Fruit fly (Drosophila melanogaster): ENCODE measurements around the gene CG13070.

CG13070 gene

dm6 chr3L:16233850-16234494, 29.2 kb upstream of the CG13070 start:
- TF ChIP-seq Sin3A (optimal IDR thresholded peaks at IDR 0.05) (no peak), Myc (optimal IDR thresholded peaks at IDR 0.05) (no peak), h (optimal IDR thresholded peaks at IDR 0.05) (no peak), psq (optimal IDR thresholded peaks at IDR 0.05) (no peak), insv (optimal IDR thresholded peaks at IDR 0.05) (no peak), ttk (optimal IDR thresholded peaks at IDR 0.05) (no peak)

- TF ChIP-seq h (optimal IDR thresholded peaks at IDR 0.05) (no peak), psq (optimal IDR thresholded peaks at IDR 0.05) (no peak), Myc (optimal IDR thresholded peaks at IDR 0.05) (no peak), insv (optimal IDR thresholded peaks at IDR 0.05) (no peak), ttk (optimal IDR thresholded peaks at IDR 0.05) (no peak)
Observed at dm6 chr3L:16241296-16241695, 21.8 kb upstream of the CG13070 start.

- no peak for TF ChIP-seq h (optimal IDR thresholded peaks at IDR 0.05)
- TF ChIP-seq ttk (optimal IDR thresholded peaks at IDR 0.05), result no peak
- no peak for TF ChIP-seq insv (optimal IDR thresholded peaks at IDR 0.05)
- no peak for TF ChIP-seq Sin3A (optimal IDR thresholded peaks at IDR 0.05)
- no peak for TF ChIP-seq psq (optimal IDR thresholded peaks at IDR 0.05)
- TF ChIP-seq Myc (optimal IDR thresholded peaks at IDR 0.05), result no peak
Observed at dm6 chr3L:16252255-16252654, 10.9 kb upstream of the CG13070 start, which contains the start of gene CG13055. CG13055 (minus strand) TSS chr3L:16252355.

dm6 chr3L:16257118-16257627, 6.0 kb upstream of the CG13070 start, which contains the start of gene CG13054:
CG13054 (minus strand) TSS chr3L:16257191.
- no peak for TF ChIP-seq insv (optimal IDR thresholded peaks at IDR 0.05)
- no peak for TF ChIP-seq h (optimal IDR thresholded peaks at IDR 0.05)
- TF ChIP-seq psq (optimal IDR thresholded peaks at IDR 0.05), result no peak
- no peak for TF ChIP-seq Sin3A (optimal IDR thresholded peaks at IDR 0.05)
- TF ChIP-seq ttk (optimal IDR thresholded peaks at IDR 0.05), result no peak
- no peak for TF ChIP-seq Myc (optimal IDR thresholded peaks at IDR 0.05)

dm6 chr3L:16259552-16259951, 3.6 kb upstream of the CG13070 start, which contains the start of gene CG13053:
CG13053 (minus strand) TSS chr3L:16259722.
- TF ChIP-seq h (optimal IDR thresholded peaks at IDR 0.05) (no peak), insv (optimal IDR thresholded peaks at IDR 0.05) (no peak), Sin3A (optimal IDR thresholded peaks at IDR 0.05) (no peak), ttk (optimal IDR thresholded peaks at IDR 0.05) (no peak), Myc (optimal IDR thresholded peaks at IDR 0.05) (no peak), psq (optimal IDR thresholded peaks at IDR 0.05) (no peak)

- TF ChIP-seq h (optimal IDR thresholded peaks at IDR 0.05), result no peak
- no peak for TF ChIP-seq Sin3A (optimal IDR thresholded peaks at IDR 0.05)
- TF ChIP-seq Myc (optimal IDR thresholded peaks at IDR 0.05), result no peak
- no peak for TF ChIP-seq psq (optimal IDR thresholded peaks at IDR 0.05)
- no peak for TF ChIP-seq ttk (optimal IDR thresholded peaks at IDR 0.05)
Observed at dm6 chr3L:16261505-16261904, 1.6 kb upstream of the CG13070 start, which contains the start of gene CG34247. CG34247 (minus strand) TSS chr3L:16261605.

- TF ChIP-seq psq (optimal IDR thresholded peaks at IDR 0.05), result no peak
- TF ChIP-seq insv (optimal IDR thresholded peaks at IDR 0.05), result no peak
- TF ChIP-seq Myc (optimal IDR thresholded peaks at IDR 0.05), result no peak
- TF ChIP-seq Sin3A (optimal IDR thresholded peaks at IDR 0.05), result no peak
- TF ChIP-seq h (optimal IDR thresholded peaks at IDR 0.05), result no peak
Observed at dm6 chr3L:16262440-16262839, 703 bp upstream of the CG13070 start, which contains the start of gene CG13071. CG13071 (plus strand) TSS chr3L:16262740.

- TF ChIP-seq Sin3A (optimal IDR thresholded peaks at IDR 0.05), result no peak
- TF ChIP-seq insv (optimal IDR thresholded peaks at IDR 0.05), result no peak
- TF ChIP-seq Myc (optimal IDR thresholded peaks at IDR 0.05), result no peak
- no peak for TF ChIP-seq h (optimal IDR thresholded peaks at IDR 0.05)
- TF ChIP-seq ttk (optimal IDR thresholded peaks at IDR 0.05), result no peak
- TF ChIP-seq psq (optimal IDR thresholded peaks at IDR 0.05), result no peak
Observed at dm6 chr3L:16265000-16265399, 1.9 kb downstream of the CG13070 start, which contains the start of the genes CG13051 and CG13069. CG13051 (minus strand) TSS chr3L:16265100. CG13069 (plus strand) TSS chr3L:16265385.

- TF ChIP-seq h (optimal IDR thresholded peaks at IDR 0.05), result no peak
- no peak for TF ChIP-seq Myc (optimal IDR thresholded peaks at IDR 0.05)
- TF ChIP-seq insv (optimal IDR thresholded peaks at IDR 0.05), result no peak
- TF ChIP-seq ttk (optimal IDR thresholded peaks at IDR 0.05), result no peak
- TF ChIP-seq psq (optimal IDR thresholded peaks at IDR 0.05), result no peak
- TF ChIP-seq Sin3A (optimal IDR thresholded peaks at IDR 0.05), result no peak
Observed at dm6 chr3L:16268106-16268733, 5.1 kb downstream of the CG13070 start, which contains the start of gene CG4950. CG4950 (minus strand) TSS chr3L:16268156.

dm6 chr3L:16269092-16269491, 5.9 kb downstream of the CG13070 start, which contains the start of gene CG13068:
CG13068 (plus strand) TSS chr3L:16269392.
- TF ChIP-seq Sin3A (optimal IDR thresholded peaks at IDR 0.05) (no peak), h (optimal IDR thresholded peaks at IDR 0.05) (no peak), psq (optimal IDR thresholded peaks at IDR 0.05) (no peak), ttk (optimal IDR thresholded peaks at IDR 0.05) (no peak), insv (optimal IDR thresholded peaks at IDR 0.05) (no peak), Myc (optimal IDR thresholded peaks at IDR 0.05) (no peak)

- TF ChIP-seq ttk (optimal IDR thresholded peaks at IDR 0.05) (no peak), Sin3A (optimal IDR thresholded peaks at IDR 0.05) (no peak), h (optimal IDR thresholded peaks at IDR 0.05) (no peak), Myc (optimal IDR thresholded peaks at IDR 0.05) (no peak), insv (optimal IDR thresholded peaks at IDR 0.05) (no peak), psq (optimal IDR thresholded peaks at IDR 0.05) (no peak)
Observed at dm6 chr3L:16270802-16271332, 7.7 kb downstream of the CG13070 start, which contains the start of the genes CG34248 and CG13067. CG34248 (minus strand) TSS chr3L:16270902. CG13067 (plus strand) TSS chr3L:16271282.

All from Kc167 (cell line).